Worm (Caenorhabditis elegans) whole organism, late embryonic: ENCODE data around the gene Y105C5A.1272.
"Not testable (repeated sequence)": the region's sequence is repeated elsewhere in the genome, so short reads cannot be mapped to it uniquely, and the experiment has no call there.

ENCODE experiments used
- C38D4.7 ChIP-seq: fragments of 200-800 bp; sonication (Bioruptor generic); optimal IDR thresholded peaks from 2 replicates; lab custom pipeline; 2018; ENCODE audit warnings: mild to moderate bottlenecking, missing genetic modification characterization, moderate library complexity, missing compliant biosample characterization
- F13H6.1 ChIP-seq: sonication (generic microtip); optimal IDR thresholded peaks from 2 replicates; lab custom pipeline; 2016; ENCODE audit warnings: missing genetic modification characterization, missing compliant biosample characterization
- T23F11.4 ChIP-seq: fragments of 200-800 bp; sonication (Bioruptor generic); optimal IDR thresholded peaks from 2 replicates; lab custom pipeline; 2018; ENCODE audit warnings: mild to moderate bottlenecking, missing genetic modification characterization, missing compliant biosample characterization
- ahr-1 ChIP-seq: sonication (generic microtip); optimal IDR thresholded peaks from 2 replicates; lab custom pipeline; 2016; ENCODE audit warnings: missing genetic modification characterization, missing compliant biosample characterization
- ama-1 ChIP-seq: fragments of 150-350 bp; optimal IDR thresholded peaks from 2 replicates; lab custom pipeline; 2014
- ceh-14 ChIP-seq: sonication (generic microtip); optimal IDR thresholded peaks from 2 replicates; lab custom pipeline; 2016; ENCODE audit warnings: missing genotype, missing genetic modification characterization, missing compliant biosample characterization
- ceh-19 ChIP-seq: fragments of 200-800 bp; sonication (Bioruptor generic); optimal IDR thresholded peaks from 2 replicates; lab custom pipeline; 2018; ENCODE audit warnings: mild to moderate bottlenecking, missing genetic modification characterization, missing compliant biosample characterization
- ceh-2 ChIP-seq: sonication (generic microtip); optimal IDR thresholded peaks from 2 replicates; lab custom pipeline; 2016; ENCODE audit warnings: missing genotype, missing genetic modification characterization, missing compliant biosample characterization
- ceh-22 ChIP-seq: sonication (generic microtip); optimal IDR thresholded peaks from 2 replicates; lab custom pipeline; 2017; ENCODE audit warnings: missing biosample characterization, missing genetic modification characterization
- ceh-30 ChIP-seq: fragments of 150-350 bp; optimal IDR thresholded peaks from 2 replicates; lab custom pipeline; 2014; ENCODE audit warnings: missing biosample characterization, missing genetic modification characterization
- ceh-34 ChIP-seq: sonication (generic microtip); optimal IDR thresholded peaks from 2 replicates; lab custom pipeline; 2016; ENCODE audit warnings: mild to moderate bottlenecking, missing genetic modification characterization, missing compliant biosample characterization
- ceh-48 ChIP-seq: sonication (generic microtip); optimal IDR thresholded peaks from 2 replicates; lab custom pipeline; 2016; ENCODE audit warnings: missing genetic modification characterization, inconsistent platforms, missing compliant biosample characterization
- ceh-6 ChIP-seq: fragments of 200-800 bp; sonication (Bioruptor generic); optimal IDR thresholded peaks from 2 replicates; lab custom pipeline; 2018; ENCODE audit warnings: mild to moderate bottlenecking, missing genetic modification characterization, missing compliant biosample characterization
- che-1 ChIP-seq: sonication (generic microtip); optimal IDR thresholded peaks from 2 replicates; lab custom pipeline; 2016; ENCODE audit warnings: mild to moderate bottlenecking, missing genetic modification characterization, missing compliant biosample characterization
- dmd-4 ChIP-seq: sonication (generic microtip); optimal IDR thresholded peaks from 2 replicates; lab custom pipeline; 2016; ENCODE audit warnings: borderline replicate concordance, missing genetic modification characterization, missing compliant biosample characterization
- dve-1 ChIP-seq: sonication (generic microtip); optimal IDR thresholded peaks from 2 replicates; lab custom pipeline; 2017; ENCODE audit warnings: antibody characterized with exemption, mild to moderate bottlenecking, missing genetic modification characterization, missing compliant biosample characterization
- elt-4 ChIP-seq: sonication (generic microtip); optimal IDR thresholded peaks from 2 replicates; lab custom pipeline; 2016; ENCODE audit warnings: missing genetic modification characterization, missing compliant biosample characterization
- ets-4 ChIP-seq: sonication (generic microtip); optimal IDR thresholded peaks from 2 replicates; lab custom pipeline; 2016; ENCODE audit warnings: missing genetic modification characterization, missing compliant biosample characterization
- eyg-1 ChIP-seq: sonication (generic microtip); optimal IDR thresholded peaks from 2 replicates; lab custom pipeline; 2016; ENCODE audit warnings: missing genotype, missing genetic modification characterization, missing compliant biosample characterization
- fax-1 ChIP-seq: sonication (generic microtip); optimal IDR thresholded peaks from 2 replicates; lab custom pipeline; 2016; ENCODE audit warnings: missing genotype, missing genetic modification characterization, missing compliant biosample characterization
- fkh-6 ChIP-seq: sonication (generic microtip); optimal IDR thresholded peaks from 2 replicates; lab custom pipeline; 2016; ENCODE audit warnings: missing genetic modification characterization, missing compliant biosample characterization
- gmeb-2 ChIP-seq: sonication (generic microtip); optimal IDR thresholded peaks from 2 replicates; lab custom pipeline; 2016; ENCODE audit warnings: missing genetic modification characterization, inconsistent platforms, missing compliant biosample characterization
- hlh-13 ChIP-seq: fragments of 200-800 bp; sonication (Bioruptor generic); optimal IDR thresholded peaks from 2 replicates; lab custom pipeline; 2018; ENCODE audit warnings: mild to moderate bottlenecking, missing genetic modification characterization, missing compliant biosample characterization
- hlh-15 ChIP-seq: sonication (generic microtip); optimal IDR thresholded peaks from 2 replicates; lab custom pipeline; 2016; ENCODE audit warnings: missing genetic modification characterization, missing compliant biosample characterization
- hlh-8 ChIP-seq: sonication (generic microtip); optimal IDR thresholded peaks from 2 replicates; lab custom pipeline; 2016; ENCODE audit warnings: missing genotype, missing genetic modification characterization, missing compliant biosample characterization
- lin-11 ChIP-seq: fragments of 200-800 bp; sonication (Bioruptor generic); optimal IDR thresholded peaks from 2 replicates; lab custom pipeline; 2018; ENCODE audit warnings: mild to moderate bottlenecking, missing genetic modification characterization, missing compliant biosample characterization
- nhr-11 ChIP-seq: fragments of 150-350 bp; optimal IDR thresholded peaks from 2 replicates; lab custom pipeline; 2014; ENCODE audit warnings: missing biosample characterization, missing genetic modification characterization
- nhr-232 ChIP-seq: sonication (generic microtip); optimal IDR thresholded peaks from 2 replicates; lab custom pipeline; 2016; ENCODE audit warnings: missing genetic modification characterization, missing compliant biosample characterization
- odd-2 ChIP-seq: sonication (generic microtip); optimal IDR thresholded peaks from 2 replicates; lab custom pipeline; 2017; ENCODE audit warnings: antibody characterized with exemption, mild to moderate bottlenecking, missing genetic modification characterization, missing compliant biosample characterization
- pag-3 ChIP-seq: sonication (generic microtip); optimal IDR thresholded peaks from 2 replicates; lab custom pipeline; 2016; ENCODE audit warnings: missing compliant biosample characterization, missing genetic modification characterization, borderline replicate concordance
- pat-9 ChIP-seq: fragments of 200-800 bp; sonication (Bioruptor generic); optimal IDR thresholded peaks from 2 replicates; lab custom pipeline; 2018; ENCODE audit warnings: mild to moderate bottlenecking, missing genetic modification characterization, moderate library complexity, missing compliant biosample characterization
- pax-1 ChIP-seq: fragments of 150-350 bp; optimal IDR thresholded peaks from 2 replicates; lab custom pipeline; 2014; ENCODE audit warnings: missing biosample characterization, missing genetic modification characterization
- pha-2 ChIP-seq: sonication (generic microtip); optimal IDR thresholded peaks from 2 replicates; lab custom pipeline; 2017; ENCODE audit warnings: mild to moderate bottlenecking, missing genetic modification characterization, missing compliant biosample characterization
- pha-4 ChIP-seq: fragments of 150-350 bp; optimal IDR thresholded peaks from 2 replicates; lab custom pipeline; 2018; ENCODE audit warnings: missing biosample characterization, missing genetic modification reagents, missing genetic modification characterization
- pros-1 ChIP-seq: fragments of 150-350 bp; optimal IDR thresholded peaks from 2 replicates; lab custom pipeline; 2014; ENCODE audit warnings: missing biosample characterization, missing genetic modification reagents, missing genetic modification characterization
- sdc-2 ChIP-seq: sonication (generic microtip); optimal IDR thresholded peaks from 2 replicates; lab custom pipeline; 2016; ENCODE audit warnings: missing genotype, missing genetic modification characterization, missing compliant biosample characterization
- tbx-7 ChIP-seq: sonication (generic microtip); optimal IDR thresholded peaks from 2 replicates; lab custom pipeline; 2016; ENCODE audit warnings: missing genotype, missing genetic modification characterization, missing compliant biosample characterization
- ttx-3 ChIP-seq: sonication (generic microtip); optimal IDR thresholded peaks from 2 replicates; lab custom pipeline; 2016; ENCODE audit warnings: missing genetic modification reagents, missing genetic modification characterization, missing compliant biosample characterization
- zip-5 ChIP-seq: sonication (generic microtip); optimal IDR thresholded peaks from 2 replicates; lab custom pipeline; 2016; ENCODE audit warnings: missing genetic modification characterization, missing compliant biosample characterization

Gene Y105C5A.1272

DNA sequence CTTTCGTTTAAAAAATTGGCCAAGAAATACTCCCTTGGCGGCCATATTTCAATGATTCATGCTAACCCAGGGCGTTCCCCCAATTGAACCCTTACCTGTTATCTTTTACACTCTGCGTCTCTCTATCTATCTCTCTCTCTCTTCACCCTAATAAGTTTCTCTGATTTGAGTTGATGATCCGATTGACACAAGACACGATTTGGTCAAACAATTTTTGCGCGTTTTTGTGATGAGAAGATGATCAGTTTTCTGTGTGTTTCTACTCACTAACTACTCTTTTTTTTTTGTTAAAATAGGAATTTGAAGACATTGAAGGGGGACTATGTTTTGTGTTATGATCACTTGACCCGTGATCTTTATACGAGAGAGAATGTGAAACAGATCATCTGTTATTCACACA lies 26.2 kb downstream of the Y105C5A.1272 start:
- no peak for TF ChIP-seq nhr-11 (tag; lab: Kevin White, UChicago)
- no peak for TF ChIP-seq ahr-1 (tag; lab: Kevin White, UChicago)
- TF ChIP-seq pha-4 (tag; lab: Kevin White, UChicago): no peak
- TF ChIP-seq pha-2 (tag; lab: Kevin White, UChicago): no peak
- TF ChIP-seq fkh-6 (tag; lab: Kevin White, UChicago): no peak
- no peak for TF ChIP-seq ceh-22
- no peak for TF ChIP-seq dve-1 (tag; lab: Kevin White, UChicago)
- TF ChIP-seq ama-1 (lab: Kevin White, UChicago): no peak
- TF ChIP-seq T23F11.4 (GFP tag; lab: Kevin White, UChicago): no peak
- no peak for TF ChIP-seq gmeb-2 (tag; lab: Kevin White, UChicago)
- no peak for TF ChIP-seq ceh-19
- TF ChIP-seq ceh-6 (GFP tag; lab: Kevin White, UChicago): no peak
- no peak for TF ChIP-seq odd-2
- TF ChIP-seq hlh-8 (tag; lab: Kevin White, UChicago): no peak
- no peak for TF ChIP-seq ceh-48 (tag; lab: Kevin White, UChicago)
- no peak for TF ChIP-seq pros-1 (tag; lab: Kevin White, UChicago)
- TF ChIP-seq elt-4 (tag; lab: Kevin White, UChicago): no peak

DNA sequence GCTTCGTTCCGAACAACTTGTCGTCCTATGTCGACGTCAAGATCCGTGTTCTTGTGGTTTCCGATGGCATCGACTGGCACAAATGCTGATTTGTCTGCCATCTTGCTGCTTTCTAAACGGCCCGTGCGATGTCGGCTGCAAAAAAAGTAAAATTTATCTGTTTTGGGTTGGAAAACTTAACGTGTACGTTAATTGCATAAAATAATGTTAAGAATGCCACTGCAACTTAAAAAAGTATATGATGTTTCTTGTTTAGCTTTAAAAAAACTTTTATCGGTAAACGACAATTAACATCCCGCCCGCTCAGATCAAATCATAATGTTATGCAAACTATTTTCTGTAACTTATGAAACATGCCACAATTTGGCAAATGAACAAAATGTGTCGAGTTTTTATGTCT lies 34.7 kb downstream of the Y105C5A.1272 start, which contains the start of gene Y105C5A.26:
Y105C5A.26 (minus strand) TSS at position 101 of the 400 bp plus-strand sequence.
- not testable (repeated sequence) for TF ChIP-seq dmd-4, ceh-30, pax-1 (tag; lab: Kevin White, UChicago)

DNA sequence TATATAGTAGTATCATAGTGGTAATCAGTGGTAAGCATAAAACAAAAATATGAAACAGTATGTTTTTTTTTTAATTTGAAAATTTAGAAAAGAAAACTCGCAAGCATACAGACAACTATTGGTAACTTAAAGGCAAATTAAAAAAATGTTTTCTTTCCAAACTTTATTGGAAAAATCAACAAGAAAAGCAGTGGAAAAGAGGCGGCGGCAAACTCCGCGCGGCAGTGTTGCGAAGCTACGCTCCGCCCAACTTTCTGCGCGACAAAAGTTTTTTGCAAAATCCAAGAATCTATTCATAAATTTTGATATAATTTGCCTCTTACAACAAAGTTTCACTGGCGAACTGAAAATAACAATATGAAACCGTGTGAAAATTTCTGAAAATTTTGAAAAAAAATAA lies 37.7 kb downstream of the Y105C5A.1272 start:
- TF ChIP-seq ceh-34 (tag; lab: Kevin White, UChicago): no peak
- no peak for TF ChIP-seq pat-9 (tag; lab: Kevin White, UChicago)
- no peak for TF ChIP-seq F13H6.1
- no peak for TF ChIP-seq hlh-13 (GFP tag; lab: Kevin White, UChicago)
- TF ChIP-seq fax-1: no peak
- TF ChIP-seq nhr-11 (tag; lab: Kevin White, UChicago): no peak
- TF ChIP-seq sdc-2 (tag; lab: Kevin White, UChicago): no peak
- TF ChIP-seq nhr-232 (tag; lab: Kevin White, UChicago): no peak
- TF ChIP-seq C38D4.7 (GFP tag; lab: Kevin White, UChicago): no peak
- TF ChIP-seq ets-4 (tag; lab: Kevin White, UChicago): no peak
- no peak for TF ChIP-seq pha-4 (tag; lab: Kevin White, UChicago)
- TF ChIP-seq ceh-22: no peak
- TF ChIP-seq T23F11.4 (GFP tag; lab: Kevin White, UChicago): no peak
- TF ChIP-seq eyg-1: no peak
- TF ChIP-seq hlh-15 (tag; lab: Kevin White, UChicago): no peak
- no peak for TF ChIP-seq ama-1 (lab: Kevin White, UChicago)
- no peak for TF ChIP-seq ceh-2 (tag; lab: Kevin White, UChicago)
- no peak for TF ChIP-seq dve-1 (tag; lab: Kevin White, UChicago)
- TF ChIP-seq tbx-7 (tag; lab: Kevin White, UChicago): no peak

DNA sequence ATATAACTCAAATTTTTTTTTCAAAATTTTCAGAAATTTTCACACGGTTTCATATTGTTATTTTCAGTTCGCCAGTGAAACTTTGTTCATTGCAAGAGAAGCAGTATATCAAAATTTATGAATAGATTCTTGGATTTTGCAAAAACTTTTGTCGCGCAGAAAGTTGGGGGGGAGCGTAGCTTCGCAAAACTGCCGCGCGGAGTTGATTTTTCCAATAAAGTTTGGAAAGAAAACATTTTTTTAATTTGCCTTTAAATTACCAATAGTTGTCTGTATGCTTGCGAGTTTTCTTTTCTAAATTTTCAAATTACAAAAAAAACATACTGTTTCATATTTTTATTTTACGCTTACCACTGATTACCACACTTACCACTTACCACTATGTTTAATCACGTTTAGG lies 39.4 kb downstream of the Y105C5A.1272 start:
- no peak for TF ChIP-seq zip-5 (tag; lab: Kevin White, UChicago)
- no peak for TF ChIP-seq ceh-14
- no peak for TF ChIP-seq hlh-15 (tag; lab: Kevin White, UChicago)
- no peak for TF ChIP-seq pag-3 (tag; lab: Kevin White, UChicago)
- no peak for TF ChIP-seq pha-2 (tag; lab: Kevin White, UChicago)
- no peak for TF ChIP-seq pros-1 (tag; lab: Kevin White, UChicago)
- no peak for TF ChIP-seq F13H6.1
- TF ChIP-seq che-1 (tag; lab: Kevin White, UChicago): no peak
- TF ChIP-seq lin-11 (tag; lab: Kevin White, UChicago): no peak
- TF ChIP-seq pha-4 (tag; lab: Kevin White, UChicago): no peak
- no peak for TF ChIP-seq fkh-6 (tag; lab: Kevin White, UChicago)
- TF ChIP-seq ceh-6 (GFP tag; lab: Kevin White, UChicago): no peak
- no peak for TF ChIP-seq ttx-3 (tag; lab: Kevin White, UChicago)
- no peak for TF ChIP-seq ahr-1 (tag; lab: Kevin White, UChicago)
- no peak for TF ChIP-seq sdc-2 (tag; lab: Kevin White, UChicago)
